Fruit fly (Drosophila melanogaster) whole organism, embryonic: Measurements from ENCODE around the gene CG12017.

Source experiments
- Abd-B ChIP-seq: fragments of 200-800 bp; sonication (Bioruptor generic); optimal IDR thresholded peaks from 2 replicates; lab custom pipeline; 2018; ENCODE audit warnings: missing biosample characterization, mild to moderate bottlenecking, missing genetic modification characterization, moderate library complexity
- Awh ChIP-seq: fragments of 200-800 bp; sonication (Bioruptor generic); IDR thresholded peaks from 2 replicates; pipeline ENCODE4, ENCODE4 v1.3.6; 2022; ENCODE audit warnings: missing biosample characterization, missing genetic modification characterization
- CG10267 ChIP-seq: fragments of 200-800 bp; sonication (Bioruptor generic); optimal IDR thresholded peaks from 2 replicates; lab custom pipeline; 2018; ENCODE audit warnings: missing biosample characterization, mild to moderate bottlenecking, missing genetic modification characterization, moderate library complexity
- CG10321 ChIP-seq: fragments of 200-800 bp; sonication (Bioruptor generic); IDR thresholded peaks from 2 replicates; pipeline ENCODE4 v1.3.6; 2022; ENCODE audit warnings: missing biosample characterization, missing genetic modification characterization
- CG10431 ChIP-seq: fragments of 200-800 bp; sonication (Bioruptor generic); optimal IDR thresholded peaks from 3 replicates; lab custom pipeline; 2018; ENCODE audit warnings: missing biosample characterization, mild to moderate bottlenecking, missing genetic modification characterization
- CG10959 ChIP-seq: fragments of 200-800 bp; sonication (Bioruptor generic); IDR thresholded peaks from 2 replicates; pipeline ENCODE4 v1.3.6; 2022; ENCODE audit warnings: missing biosample characterization, missing genetic modification characterization
- CG11695 ChIP-seq: fragments of 200-800 bp; sonication (Bioruptor generic); IDR thresholded peaks from 3 replicates; pipeline ENCODE4 v1.3.6; 2022; ENCODE audit warnings: missing biosample characterization, missing genetic modification characterization
- CG13123 ChIP-seq: fragments of 200-800 bp; sonication (Bioruptor generic); optimal IDR thresholded peaks from 2 replicates; lab custom pipeline; 2016; ENCODE audit warnings: missing biosample characterization, missing genetic modification characterization
- CG13424 ChIP-seq: fragments of 200-800 bp; sonication (Bioruptor generic); optimal IDR thresholded peaks from 2 replicates; lab custom pipeline; 2019; ENCODE audit warnings: missing biosample characterization, mild to moderate bottlenecking, missing genetic modification characterization, moderate library complexity
- CG14441 ChIP-seq: fragments of 200-800 bp; sonication (Bioruptor generic); IDR thresholded peaks from 2 replicates; pipeline ENCODE4 v1.3.6; 2022; ENCODE audit warnings: missing biosample characterization, missing genetic modification characterization
- CG15011 ChIP-seq: fragments of 200-800 bp; sonication (Bioruptor generic); optimal IDR thresholded peaks from 3 replicates; lab custom pipeline; 2018; ENCODE audit warnings: missing biosample characterization, mild to moderate bottlenecking, missing genetic modification characterization
- CG15073 ChIP-seq: fragments of 200-800 bp; sonication (Bioruptor generic); optimal IDR thresholded peaks from 2 replicates; lab custom pipeline; 2016; ENCODE audit warnings: missing biosample characterization, missing genetic modification characterization
- CG15514 ChIP-seq: fragments of 200-800 bp; sonication (Bioruptor generic); optimal IDR thresholded peaks from 3 replicates; lab custom pipeline; 2017; ENCODE audit warnings: missing biosample characterization, missing genetic modification characterization, mild to moderate bottlenecking, moderate library complexity, missing genetic modification reagents
- CG2120 ChIP-seq: fragments of 200-800 bp; sonication (Bioruptor generic); optimal IDR thresholded peaks from 3 replicates; lab custom pipeline; 2016; ENCODE audit warnings: missing biosample characterization, missing genetic modification characterization
- CG31388 ChIP-seq: fragments of 200-800 bp; sonication (Bioruptor generic); optimal IDR thresholded peaks from 2 replicates; lab custom pipeline; 2016; ENCODE audit warnings: missing biosample characterization, missing genetic modification characterization
- CG3281 ChIP-seq: fragments of 200-800 bp; sonication (Bioruptor generic); optimal IDR thresholded peaks from 3 replicates; lab custom pipeline; 2017; ENCODE audit warnings: missing biosample characterization, mild to moderate bottlenecking, missing genetic modification characterization
- CG34224 ChIP-seq: fragments of 200-800 bp; sonication (Bioruptor generic); IDR thresholded peaks from 3 replicates; pipeline ENCODE4 v1.3.6; 2022; ENCODE audit warnings: missing biosample characterization, missing genetic modification characterization; ENCODE audit not compliant: partially characterized antibody
- CG43689 ChIP-seq: fragments of 200-800 bp; sonication (Bioruptor generic); IDR thresholded peaks from 2 replicates; pipeline ENCODE4 v1.3.6; 2022; ENCODE audit warnings: missing biosample characterization, missing genetic modification characterization
- CG4854 ChIP-seq: fragments of 200-800 bp; sonication (Bioruptor generic); optimal IDR thresholded peaks from 2 replicates; lab custom pipeline; 2016; ENCODE audit warnings: missing biosample characterization, missing genetic modification characterization, inconsistent platforms
- CG5953 ChIP-seq: fragments of 200-800 bp; sonication (Bioruptor generic); IDR thresholded peaks from 2 replicates; pipeline ENCODE4 v1.3.6; 2022; ENCODE audit warnings: missing biosample characterization, missing genetic modification characterization
- CG6683 ChIP-seq: fragments of 200-800 bp; sonication (Bioruptor generic); optimal IDR thresholded peaks from 2 replicates; lab custom pipeline; 2017; ENCODE audit warnings: missing biosample characterization, mild to moderate bottlenecking, missing genetic modification characterization, missing genetic modification reagents
- CG7928 ChIP-seq: fragments of 200-800 bp; sonication (Bioruptor generic); optimal IDR thresholded peaks from 2 replicates; lab custom pipeline; 2017; ENCODE audit warnings: missing biosample characterization, mild to moderate bottlenecking, missing genetic modification characterization
- Dad ChIP-seq: fragments of 200-800 bp; sonication (Bioruptor generic); optimal IDR thresholded peaks from 3 replicates; lab custom pipeline; 2016; ENCODE audit warnings: missing biosample characterization, missing genetic modification characterization
- Dbx ChIP-seq: fragments of 200-800 bp; sonication (Bioruptor generic); IDR thresholded peaks from 3 replicates; pipeline ENCODE4 v1.3.6; 2022; ENCODE audit warnings: missing biosample characterization, missing genetic modification characterization
- E2f1 ChIP-seq: fragments of 200-800 bp; sonication (Bioruptor generic); IDR thresholded peaks from 2 replicates; pipeline ENCODE4 v1.3.6; 2022; ENCODE audit warnings: missing biosample characterization, missing genetic modification characterization
- Ets65A ChIP-seq: fragments of 200-800 bp; sonication (Bioruptor generic); peaks from one replicate; lab custom pipeline; 2016; ENCODE audit warnings: missing biosample characterization, missing genetic modification characterization
- Fer3 ChIP-seq: fragments of 200-800 bp; sonication (Bioruptor generic); optimal IDR thresholded peaks from 2 replicates; lab custom pipeline; 2018; ENCODE audit warnings: missing biosample characterization, mild to moderate bottlenecking, missing genetic modification characterization, moderate library complexity
- HLH54F ChIP-seq: fragments of 200-800 bp; sonication (Bioruptor generic); optimal IDR thresholded peaks from 3 replicates; lab custom pipeline; 2016; ENCODE audit warnings: missing biosample characterization, missing genetic modification characterization
- Hr78 ChIP-seq, 2 experiments: fragments of 200-800 bp in 1 of 2; fragments of >200 bp in 1 of 2; sonication (Bioruptor generic) in 1 of 2; optimal IDR thresholded peaks; 2 replicates each; lab custom pipeline; 2017 to 2019; ENCODE audit warnings: missing biosample characterization in 2 of 2, missing genetic modification characterization in 2 of 2, mild to moderate bottlenecking in 1 of 2, moderate library complexity in 1 of 2
- Jarid2 ChIP-seq: fragments of 200-800 bp; sonication (Bioruptor generic); optimal IDR thresholded peaks from 3 replicates; lab custom pipeline; 2017; ENCODE audit warnings: mild to moderate bottlenecking, missing biosample characterization, missing genetic modification reagents, missing genetic modification characterization
- NC2α ChIP-seq: fragments of 200-800 bp; sonication (Bioruptor generic); optimal IDR thresholded peaks from 2 replicates; lab custom pipeline; 2016; ENCODE audit warnings: missing biosample characterization, missing genetic modification characterization
- NC2β ChIP-seq: fragments of 200-800 bp; sonication (Bioruptor generic); optimal IDR thresholded peaks from 2 replicates; lab custom pipeline; 2016; ENCODE audit warnings: missing biosample characterization, missing genetic modification characterization
- Six4 ChIP-seq: fragments of 200-800 bp; sonication (Bioruptor generic); optimal IDR thresholded peaks from 2 replicates; lab custom pipeline; 2016; ENCODE audit warnings: missing biosample characterization, missing genetic modification characterization
- Sry-δ ChIP-seq: fragments of 200-800 bp; sonication (Bioruptor generic); optimal IDR thresholded peaks from 2 replicates; lab custom pipeline; 2016; ENCODE audit warnings: missing biosample characterization, missing genetic modification characterization
- ase ChIP-seq: fragments of 200-800 bp; sonication (Bioruptor generic); IDR thresholded peaks from 3 replicates; pipeline ENCODE4 v1.3.6; 2022; ENCODE audit warnings: missing biosample characterization, missing genetic modification characterization
- ato ChIP-seq: fragments of 200-800 bp; sonication (Bioruptor generic); IDR thresholded peaks from 2 replicates; pipeline ENCODE4 v1.3.6; 2022; ENCODE audit warnings: missing biosample characterization, missing genetic modification characterization; ENCODE audit not compliant: partially characterized antibody
- crp ChIP-seq, 2 experiments: fragments of 200-800 bp; sonication (Bioruptor generic); optimal IDR thresholded peaks; 2 replicates in 1 of 2; 3 replicates in 1 of 2; lab custom pipeline; 2017; ENCODE audit warnings: missing biosample characterization in 2 of 2, missing genetic modification characterization in 2 of 2, mild to moderate bottlenecking in 1 of 2, moderate library complexity in 1 of 2
- dimm ChIP-seq: fragments of 200-800 bp; sonication (Bioruptor generic); IDR thresholded peaks from 2 replicates; pipeline ENCODE4 v1.3.6; 2022; ENCODE audit warnings: missing biosample characterization, missing genetic modification characterization
- eve ChIP-seq, 2 experiments: fragments of >200 bp; optimal IDR thresholded peaks; 2 replicates each; lab custom pipeline; 2017; ENCODE audit warnings: missing biosample characterization in 2 of 2, missing genetic modification characterization in 2 of 2
- eyg ChIP-seq: fragments of 200-800 bp; sonication (Bioruptor generic); optimal IDR thresholded peaks from 3 replicates; lab custom pipeline; 2016; ENCODE audit warnings: missing biosample characterization, missing genetic modification characterization
- gce ChIP-seq: fragments of 200-800 bp; sonication (Bioruptor generic); IDR thresholded peaks from 3 replicates; pipeline ENCODE4 v1.3.6; 2022; ENCODE audit warnings: missing biosample characterization, missing genetic modification characterization
- lmd ChIP-seq: fragments of 200-800 bp; sonication (Bioruptor generic); IDR thresholded peaks from 2 replicates; pipeline ENCODE4 v1.3.6; 2022; ENCODE audit warnings: missing biosample characterization, missing genetic modification characterization
- mld ChIP-seq: fragments of 200-800 bp; sonication (Bioruptor generic); IDR thresholded peaks from 3 replicates; pipeline ENCODE4 v1.3.6; 2022; ENCODE audit warnings: missing biosample characterization, missing genetic modification characterization; ENCODE audit not compliant: partially characterized antibody
- onecut ChIP-seq: fragments of 200-800 bp; sonication (Bioruptor generic); IDR thresholded peaks from 2 replicates; pipeline ENCODE4 v1.3.6; 2022; ENCODE audit warnings: missing biosample characterization, missing genetic modification characterization
- pros ChIP-seq: fragments of 200-800 bp; sonication (Bioruptor generic); optimal IDR thresholded peaks from 3 replicates; lab custom pipeline; 2019; ENCODE audit warnings: missing biosample characterization, mild to moderate bottlenecking, missing genetic modification characterization, moderate library complexity
- pum ChIP-seq: fragments of 200-800 bp; sonication (Bioruptor generic); optimal IDR thresholded peaks from 2 replicates; lab custom pipeline; 2016; ENCODE audit warnings: missing biosample characterization, missing genetic modification characterization
- sens ChIP-seq: fragments of 200-800 bp; sonication (Bioruptor generic); peaks from one replicate; lab custom pipeline; 2016; ENCODE audit warnings: missing biosample characterization, missing genetic modification characterization
- tap ChIP-seq: fragments of 200-800 bp; optimal IDR thresholded peaks from 3 replicates; lab custom pipeline; 2019; ENCODE audit warnings: missing biosample characterization, mild to moderate bottlenecking, missing genetic modification characterization, moderate library complexity
- tll ChIP-seq, 2 experiments: fragments of 200-800 bp in 1 of 2; fragments of >200 bp in 1 of 2; sonication (Bioruptor generic) in 1 of 2; optimal IDR thresholded peaks; 2 replicates each; lab custom pipeline; 2017 to 2019; ENCODE audit warnings: missing biosample characterization in 2 of 2, missing genetic modification characterization in 2 of 2, mild to moderate bottlenecking in 1 of 2, moderate library complexity in 1 of 2
- vfl ChIP-seq: fragments of 200-800 bp; sonication (Bioruptor generic); optimal IDR thresholded peaks from 2 replicates; lab custom pipeline; 2016; ENCODE audit warnings: missing biosample characterization, missing genetic modification characterization
- z ChIP-seq: fragments of 200-800 bp; sonication (Bioruptor generic); IDR thresholded peaks from 3 replicates; pipeline ENCODE4 v1.3.6; 2022; ENCODE audit warnings: missing biosample characterization, missing genetic modification characterization
- zfh1 ChIP-seq: fragments of 200-800 bp; sonication (Bioruptor generic); IDR thresholded peaks from 3 replicates; pipeline ENCODE4 v1.3.6; 2022; ENCODE audit warnings: missing biosample characterization, missing genetic modification characterization

CG12017 gene

dm6 chr3L:3288414-3288813 is 8.4 kb downstream of the CG12017 start (continued):
- TF ChIP-seq CG13123 (GFP tag; lab: Kevin White, UChicago) (no peak), E2f1 (GFP tag; lab: Robert Waterston, UW) (no peak), NC2β (GFP tag; lab: Kevin White, UChicago) (no peak), CG4854 (GFP tag; lab: Kevin White, UChicago) (no peak), sens (no peak), Jarid2 (GFP tag; lab: Kevin White, UChicago) (peak; percentile 4), z (GFP tag; lab: Robert Waterston, UW) (no peak), CG15073 (GFP tag; lab: Kevin White, UChicago) (no peak), Sry-δ (GFP tag; lab: Kevin White, UChicago) (no peak), onecut (peak; percentile 46), Ets65A (GFP tag; lab: Kevin White, UChicago) (no peak), CG10267 (tag; lab: Kevin White, UChicago) (no peak), vfl (GFP tag; lab: Kevin White, UChicago) (no peak), CG2120 (GFP tag; lab: Kevin White, UChicago) (no peak), Fer3 (tag; lab: Kevin White, UChicago) (peak; percentile 32), Abd-B (no peak), CG13424 (tag; lab: Kevin White, UChicago) (no peak), crp (GFP tag; optimal IDR thresholded peaks at IDR 0.05; lab: Kevin White, UChicago) (no peak), lmd (peak; percentile 58; the same call in 1 of the 2 replicates), dimm (no peak), Dad (no peak), pros (no peak), CG10959 (GFP tag; lab: Robert Waterston, UW) (peak; percentile 44), ase (GFP tag; lab: Robert Waterston, UW) (peak; percentile 57; the same call in 1 of the 3 replicates), CG7928 (no peak), eyg (GFP tag; lab: Kevin White, UChicago) (no peak), mld (GFP tag; lab: Robert Waterston, UW) (no peak), Awh (no peak), CG6683 (GFP tag; lab: Kevin White, UChicago) (no peak), CG3281 (GFP tag; lab: Kevin White, UChicago) (no peak), CG15514 (GFP tag; lab: Kevin White, UChicago) (no peak), CG14441 (peak; percentile 41; the same call in 1 of the 2 replicates), Hr78 (GFP tag; optimal IDR thresholded peaks at IDR 0.05; lab: Kevin White, UChicago) (no peak), eve (GFP tag; optimal IDR thresholded peaks at IDR 0.05; lab: Kevin White, UChicago) (no peak), Dbx (GFP tag; lab: Robert Waterston, UW) (peak; percentile 50; the same call in 1 of the 3 replicates), CG34224 (GFP tag; lab: Robert Waterston, UW) (no peak), zfh1 (GFP tag; lab: Robert Waterston, UW) (peak; percentile 38; the same call in 1 of the 3 replicates), NC2α (GFP tag; lab: Kevin White, UChicago) (no peak), CG10431 (no peak), CG10321 (no peak), CG5953 (GFP tag; lab: Robert Waterston, UW) (no peak), ato (GFP tag; lab: Robert Waterston, UW) (no peak), tap (tag; lab: Kevin White, UChicago) (no peak), HLH54F (GFP tag; lab: Kevin White, UChicago) (no peak), CG31388 (GFP tag; lab: Kevin White, UChicago) (no peak), Six4 (GFP tag; lab: Kevin White, UChicago) (peak; percentile 42), CG11695 (no peak), CG15011 (GFP tag; lab: Kevin White, UChicago) (no peak), gce (GFP tag; lab: Robert Waterston, UW) (no peak), pum (GFP tag; lab: Kevin White, UChicago) (no peak), tll (GFP tag; optimal IDR thresholded peaks at IDR 0.05; lab: Kevin White, UChicago) (no peak), CG43689 (GFP tag; lab: Robert Waterston, UW) (no peak)
